Fruit fly (Drosophila melanogaster): ENCODE measurements around the gene CG11668.

The CG11668 gene

DNA sequence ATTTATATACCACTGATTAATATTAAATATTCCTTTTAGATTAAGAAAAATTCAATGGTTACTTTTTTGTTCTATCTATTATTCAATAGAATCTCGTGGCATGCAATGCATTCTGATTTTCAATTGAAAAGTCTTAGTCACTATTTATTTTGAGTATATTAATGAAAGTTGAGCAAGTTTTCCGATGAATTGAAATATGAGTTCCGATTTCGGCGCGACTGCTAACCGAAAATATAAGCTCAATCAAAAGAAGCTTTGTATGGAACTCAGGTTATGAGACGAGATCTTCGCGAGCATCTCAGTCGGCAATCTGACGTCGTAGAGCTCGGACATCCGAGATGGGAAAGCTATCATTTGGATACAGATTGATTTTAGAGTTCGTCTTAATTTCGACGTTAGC lies at the start of gene CG11668:
CG11668 (plus strand) TSS at position 301 of the 400 bp plus-strand sequence.
- no peak for TF ChIP-seq CG17801 (GFP tag; optimal IDR thresholded peaks at IDR 0.05; ENCODE audit: partially characterized antibody)

dm6 chr3R:12988411-12988810 lies 49.8 kb upstream of the CG11668 start, which contains the start of gene CG14383:
TSS of gene CG14383 (minus strand) at chr3R:12988511.
- TF ChIP-seq CG17801 (GFP tag; optimal IDR thresholded peaks at IDR 0.05; ENCODE audit: partially characterized antibody): no peak

dm6 chr3R:12993018-12993417 lies 45.2 kb upstream of the CG11668 start, which contains the start of gene yellow-f:
TSS of gene yellow-f (minus strand) at chr3R:12993201.
- TF ChIP-seq CG17801 (GFP tag; optimal IDR thresholded peaks at IDR 0.05; ENCODE audit: partially characterized antibody): no peak

- TF ChIP-seq CG17801 (GFP tag; optimal IDR thresholded peaks at IDR 0.05; ENCODE audit: partially characterized antibody): no peak
These were observed 43.1 kb upstream of the CG11668 start, which contains the start of gene yellow-f2 for dm6 chr3R:12995047-12995446. TSS of gene yellow-f2 (minus strand) at chr3R:12995147.

dm6 chr3R:12995522-12995921 lies 42.7 kb upstream of the CG11668 start, which contains the start of gene CG7488:
TSS of gene CG7488 (plus strand) at chr3R:12995620.
- peak; percentile 12 for TF ChIP-seq CG17801 (GFP tag; optimal IDR thresholded peaks at IDR 0.05; ENCODE audit: partially characterized antibody)

DNA sequence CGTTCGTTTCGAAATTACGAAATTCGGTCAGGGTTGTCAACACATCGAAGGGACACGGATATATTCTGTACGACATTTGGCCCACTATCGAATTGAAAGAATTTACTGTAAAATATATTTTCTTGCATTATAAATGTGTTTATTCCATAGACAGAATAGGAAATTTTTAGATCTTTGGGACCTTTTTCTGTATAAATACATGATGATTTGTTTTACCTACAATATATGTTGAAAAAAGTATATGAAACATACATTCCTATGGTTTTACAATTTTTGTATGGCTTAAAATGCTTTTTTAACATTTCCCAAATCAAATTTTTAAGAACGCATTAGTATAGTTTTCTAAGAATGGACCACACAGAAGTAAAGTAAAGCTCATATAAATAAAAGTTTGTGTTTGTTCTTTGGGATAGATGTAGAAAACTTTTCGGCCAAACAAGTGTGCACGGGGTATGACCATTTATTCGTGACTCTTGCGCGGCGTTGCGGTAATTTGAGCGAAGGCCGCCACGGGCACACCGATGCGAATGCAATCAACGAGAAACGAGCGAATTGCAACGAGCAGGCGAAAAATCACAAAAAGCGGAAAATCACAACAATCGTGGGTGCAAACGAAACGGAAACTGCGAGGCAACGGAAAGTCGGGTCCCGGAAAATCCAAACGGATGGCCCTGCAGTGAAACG lies 40.5 kb upstream of the CG11668 start, which contains the start of the genes CG17327, CG44194 and CG7518:
CG17327 (minus strand) TSS at position 177 of the 684 bp plus-strand sequence.
CG44194 (minus strand) TSS at position 177 of the 684 bp plus-strand sequence.
CG7518 (plus strand) TSS at position 540 of the 684 bp plus-strand sequence.
- TF ChIP-seq CG17801 (GFP tag; optimal IDR thresholded peaks at IDR 0.05; ENCODE audit: partially characterized antibody): no peak

- peak; percentile 17 for TF ChIP-seq CG17801 (GFP tag; optimal IDR thresholded peaks at IDR 0.05; ENCODE audit: partially characterized antibody)
These were observed 40.0 kb upstream of the CG11668 start for dm6 chr3R:12998234-12998591.

dm6 chr3R:13009595-13009994 lies 28.6 kb upstream of the CG11668 start, which contains the start of gene CG11656:
TSS of gene CG11656 (plus strand) at chr3R:13009895.
- no peak for TF ChIP-seq CG17801 (GFP tag; optimal IDR thresholded peaks at IDR 0.05; ENCODE audit: partially characterized antibody)

dm6 chr3R:13010905-13011620 lies 27.1 kb upstream of the CG11668 start, which contains the start of gene CG8031:
TSS of gene CG8031 (minus strand) at chr3R:13011310.
- TF ChIP-seq CG17801 (GFP tag; optimal IDR thresholded peaks at IDR 0.05; ENCODE audit: partially characterized antibody): peak; percentile 14

DNA sequence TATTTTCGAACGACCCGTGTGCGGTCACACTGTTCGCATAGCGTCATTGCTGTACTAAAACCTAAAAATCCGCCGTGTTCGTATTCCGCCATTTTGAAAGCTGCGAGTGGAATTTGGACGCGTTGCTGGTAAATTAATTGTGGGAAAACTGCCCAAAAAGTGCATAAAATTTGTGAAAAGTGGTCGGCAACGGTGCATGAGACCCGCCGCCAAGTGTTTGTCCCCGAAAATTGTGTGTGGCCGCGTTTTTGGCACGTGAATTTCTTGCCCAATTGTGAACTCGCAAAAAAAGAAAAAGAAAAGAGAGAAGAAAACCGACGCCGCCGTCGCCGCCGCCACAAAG lies 26.6 kb upstream of the CG11668 start, which contains the start of gene CtBP:
CtBP (plus strand) TSS at position 29 of the 343 bp plus-strand sequence.
- no peak for TF ChIP-seq CG17801 (GFP tag; optimal IDR thresholded peaks at IDR 0.05; ENCODE audit: partially characterized antibody)

DNA sequence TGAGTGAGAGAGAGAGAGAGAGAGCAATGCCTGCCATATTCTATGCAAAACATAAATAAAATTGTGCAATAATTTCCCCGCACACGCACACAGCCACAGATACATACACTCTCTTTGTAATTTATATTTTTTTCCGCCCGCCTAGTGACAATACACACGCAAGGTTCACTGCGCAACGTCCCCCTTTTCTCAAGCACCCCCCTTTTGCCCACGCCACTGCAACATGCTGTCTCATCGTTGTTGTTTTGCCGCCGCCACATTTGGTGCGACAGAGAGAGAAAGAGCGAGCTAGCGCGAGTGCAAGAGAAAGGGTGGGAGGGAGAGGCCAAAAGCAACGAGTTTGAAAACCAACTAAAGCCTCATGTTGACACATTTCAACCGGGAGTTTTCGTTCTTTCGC lies 25.8 kb upstream of the CG11668 start:
- TF ChIP-seq CG17801 (GFP tag; optimal IDR thresholded peaks at IDR 0.05; ENCODE audit: partially characterized antibody): peak; percentile 39

dm6 chr3R:13012990-13013389 lies 25.2 kb upstream of the CG11668 start:
- TF ChIP-seq CG17801 (GFP tag; optimal IDR thresholded peaks at IDR 0.05; ENCODE audit: partially characterized antibody): no peak

DNA sequence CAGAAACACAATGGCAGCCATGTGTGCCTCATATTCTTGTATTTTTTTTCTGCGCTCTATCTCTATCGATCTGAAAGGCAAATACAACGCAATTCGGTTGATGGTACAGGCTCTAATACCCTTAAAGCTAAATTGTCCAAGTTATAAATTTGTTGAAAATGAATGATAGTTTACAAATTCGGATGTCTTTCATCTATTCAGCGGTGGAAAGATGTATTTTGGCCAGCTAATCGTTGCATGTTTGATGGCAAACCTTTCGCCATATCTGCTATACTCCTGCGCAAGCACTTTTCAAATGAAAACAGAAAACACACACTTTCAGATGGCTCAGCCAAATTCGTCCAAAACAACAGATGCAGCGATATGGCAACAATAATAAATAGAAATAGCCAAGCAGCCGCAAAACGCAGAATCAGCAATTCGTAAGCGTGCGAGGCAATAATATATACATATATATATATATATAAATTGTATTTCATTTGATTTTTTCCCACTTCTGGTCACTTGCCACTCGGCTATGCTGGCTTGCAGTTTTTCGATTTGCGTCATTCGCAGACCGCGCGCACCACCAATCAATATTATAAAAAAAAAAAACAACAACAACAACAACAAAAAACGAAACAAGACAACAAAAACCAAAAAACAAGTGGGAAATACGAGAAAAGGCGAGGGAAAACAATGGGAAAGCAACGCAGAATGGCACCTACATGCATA lies 23.9 kb upstream of the CG11668 start:
- no peak for TF ChIP-seq CG17801 (GFP tag; optimal IDR thresholded peaks at IDR 0.05; ENCODE audit: partially characterized antibody)

dm6 chr3R:13015402-13015801 lies 22.8 kb upstream of the CG11668 start:
- TF ChIP-seq CG17801 (GFP tag; optimal IDR thresholded peaks at IDR 0.05; ENCODE audit: partially characterized antibody): no peak

Data from ovary, adult (tissue).